Worm (Caenorhabditis elegans): Measurements from ENCODE around the gene Y40A1A.3.
A peak's percentile ranks its signal among the peaks of the same experiment; 100 is the strongest.

Y40A1A.3 gene

DNA sequence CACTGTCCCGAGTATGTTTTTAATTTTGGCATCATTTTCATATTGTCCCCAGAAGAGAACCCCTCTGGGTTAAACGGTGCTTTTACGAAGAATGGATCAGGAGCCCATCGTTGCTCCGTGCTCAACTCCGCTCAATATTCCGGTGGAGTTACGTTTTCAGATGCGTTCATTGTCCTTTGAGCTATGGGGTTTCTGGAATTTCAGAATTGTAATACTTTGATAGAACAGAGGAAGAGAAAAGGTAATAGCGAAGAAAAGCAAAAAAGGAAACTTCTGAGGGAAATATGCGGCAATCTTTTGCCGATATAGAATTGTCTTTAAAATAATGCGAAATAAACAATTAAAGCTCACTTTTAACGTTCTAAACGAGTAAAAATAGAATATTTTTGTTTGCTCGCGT lies at the start of gene Y40A1A.3:
Y40A1A.3 (minus strand) TSS at position 101 of the 400 bp plus-strand sequence.
- TF ChIP-seq flt-1 (GFP tag; IDR thresholded peaks at IDR 0.05), result no peak
- TF ChIP-seq ztf-29 (GFP tag; IDR thresholded peaks at IDR 0.05), result no peak
- no peak for TF ChIP-seq klf-2 (GFP tag; conservative IDR thresholded peaks at IDR 0.05)
- TF ChIP-seq ref-1 (GFP tag; conservative IDR thresholded peaks at IDR 0.05), result no peak
- no peak for TF ChIP-seq cog-1 (tag; optimal IDR thresholded peaks at IDR 0.05)
- no peak for TF ChIP-seq ztf-23 (GFP tag; IDR thresholded peaks at IDR 0.05)
- no peak for TF ChIP-seq med-1 (GFP tag; optimal IDR thresholded peaks at IDR 0.05; ENCODE audit: insufficient read depth)
- no peak for TF ChIP-seq T22C8.4 (GFP tag; IDR thresholded peaks at IDR 0.05)
- no peak for TF ChIP-seq tab-1 (GFP tag; IDR thresholded peaks at IDR 0.05)

DNA sequence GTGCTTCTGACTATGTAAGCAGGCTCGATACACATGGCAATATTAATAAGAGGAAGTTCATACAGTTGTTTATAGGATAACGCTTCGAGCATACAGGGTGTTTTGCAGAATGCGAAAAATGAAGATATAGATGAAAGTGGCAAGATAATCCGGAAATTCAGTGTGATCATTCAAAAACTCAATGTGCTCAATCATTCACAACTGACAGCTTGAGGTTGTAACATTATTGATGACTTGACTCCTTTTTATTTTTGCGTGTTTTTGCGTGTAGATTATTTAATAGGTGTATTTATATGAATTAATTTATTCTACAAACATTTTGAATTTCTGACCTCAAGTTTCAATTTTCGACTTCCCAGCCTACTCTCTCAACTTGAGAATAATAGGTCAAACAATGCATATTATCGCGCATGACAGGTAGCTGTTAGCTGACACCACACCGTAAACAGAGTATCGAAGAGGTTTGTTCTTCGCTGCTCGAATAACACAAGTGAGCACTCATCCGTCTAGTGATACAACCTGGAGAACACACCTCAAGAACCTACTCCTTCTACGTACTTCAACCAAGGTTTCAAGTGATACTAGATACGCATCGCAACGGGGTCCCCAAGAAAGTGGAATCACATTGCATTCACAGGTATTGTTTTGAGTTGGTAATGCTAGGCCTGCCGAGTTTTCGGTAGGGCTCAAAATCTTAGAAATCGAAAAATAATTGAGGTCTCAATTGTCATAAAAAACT lies 49.5 kb upstream of the Y40A1A.3 start:
- no peak for TF ChIP-seq flt-1 (GFP tag; IDR thresholded peaks at IDR 0.05)
- TF ChIP-seq klf-2 (GFP tag; conservative IDR thresholded peaks at IDR 0.05), result no peak
- no peak for TF ChIP-seq ref-1 (GFP tag; conservative IDR thresholded peaks at IDR 0.05)
- TF ChIP-seq T22C8.4 (GFP tag; IDR thresholded peaks at IDR 0.05), result no peak
- no peak for TF ChIP-seq ztf-23 (GFP tag; IDR thresholded peaks at IDR 0.05)
- no peak for TF ChIP-seq cog-1 (tag; optimal IDR thresholded peaks at IDR 0.05)

DNA sequence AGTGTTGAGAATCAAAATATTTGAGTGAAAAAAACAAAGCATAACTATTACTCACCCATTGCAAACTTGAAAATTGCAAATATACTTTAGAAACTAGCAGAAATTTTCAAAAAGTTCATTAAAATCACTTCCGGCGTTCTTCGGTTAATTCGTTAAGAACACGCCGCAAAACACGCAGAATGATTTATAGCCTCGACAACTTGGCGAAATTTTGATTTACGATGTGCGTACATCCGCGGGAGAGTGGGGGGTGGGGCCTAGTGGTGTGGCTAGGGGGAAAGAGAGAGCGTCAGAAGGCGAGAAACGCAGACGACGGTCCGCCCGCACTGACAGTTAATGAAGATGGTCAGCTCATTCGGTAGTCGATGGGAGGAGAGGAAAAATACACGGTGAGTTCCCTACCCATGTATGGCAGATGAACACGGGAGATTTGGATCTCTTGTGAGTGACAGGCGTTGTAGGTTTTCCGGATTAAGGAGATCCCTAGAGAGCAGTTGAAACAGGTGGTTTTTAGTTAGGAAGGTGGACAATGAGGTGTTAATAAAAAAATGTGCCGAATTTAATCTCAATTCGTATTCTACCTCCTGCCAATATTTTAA lies 48.4 kb upstream of the Y40A1A.3 start, which contains the start of gene igcm-4:
igcm-4 (minus strand) TSS at position 237 of the 599 bp plus-strand sequence.
- no peak for TF ChIP-seq klf-2 (GFP tag; conservative IDR thresholded peaks at IDR 0.05)
- TF ChIP-seq ztf-23 (GFP tag; IDR thresholded peaks at IDR 0.05), result peak; percentile 59; the same call in 1 of the 2 replicates
- no peak for TF ChIP-seq tab-1 (GFP tag; IDR thresholded peaks at IDR 0.05)
- TF ChIP-seq ztf-29 (GFP tag; IDR thresholded peaks at IDR 0.05), result no peak
- 0 out of 2 replicates have a peak, but pooled peaks have one; percentile 40 for TF ChIP-seq flt-1 (GFP tag; IDR thresholded peaks at IDR 0.05)
- TF ChIP-seq med-1 (GFP tag; optimal IDR thresholded peaks at IDR 0.05; ENCODE audit: insufficient read depth), result no peak
- peak; percentile 27 for TF ChIP-seq cog-1 (tag; optimal IDR thresholded peaks at IDR 0.05)
- no peak for TF ChIP-seq ref-1 (GFP tag; conservative IDR thresholded peaks at IDR 0.05)
- TF ChIP-seq T22C8.4 (GFP tag; IDR thresholded peaks at IDR 0.05), result no peak

DNA sequence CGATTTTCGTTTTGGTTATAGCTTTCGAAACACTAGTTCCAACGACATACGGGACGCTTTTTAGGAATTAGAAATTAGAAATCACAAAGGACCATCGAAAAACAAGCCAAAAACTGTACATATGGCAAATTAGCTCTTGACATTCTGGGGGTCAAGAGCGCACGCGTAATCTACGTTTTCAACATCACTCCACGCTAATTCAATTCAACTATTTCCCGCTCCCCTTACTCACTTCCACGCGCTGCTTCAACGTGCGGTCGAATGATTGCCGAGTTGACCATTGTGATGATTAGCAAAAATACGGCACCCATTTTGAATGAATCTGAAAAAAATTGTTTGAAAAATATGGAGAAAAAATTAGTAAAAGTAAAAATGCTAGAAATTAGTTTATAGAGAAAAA lies 47.8 kb upstream of the Y40A1A.3 start:
- TF ChIP-seq flt-1 (GFP tag; IDR thresholded peaks at IDR 0.05), result no peak
- no peak for TF ChIP-seq T22C8.4 (GFP tag; IDR thresholded peaks at IDR 0.05)
- TF ChIP-seq tab-1 (GFP tag; IDR thresholded peaks at IDR 0.05), result no peak
- no peak for TF ChIP-seq cog-1 (tag; optimal IDR thresholded peaks at IDR 0.05)
- TF ChIP-seq klf-2 (GFP tag; conservative IDR thresholded peaks at IDR 0.05), result no peak
- no peak for TF ChIP-seq ztf-29 (GFP tag; IDR thresholded peaks at IDR 0.05)
- no peak for TF ChIP-seq ztf-23 (GFP tag; IDR thresholded peaks at IDR 0.05)
- TF ChIP-seq ref-1 (GFP tag; conservative IDR thresholded peaks at IDR 0.05), result no peak
- TF ChIP-seq med-1 (GFP tag; optimal IDR thresholded peaks at IDR 0.05; ENCODE audit: insufficient read depth), result no peak

DNA sequence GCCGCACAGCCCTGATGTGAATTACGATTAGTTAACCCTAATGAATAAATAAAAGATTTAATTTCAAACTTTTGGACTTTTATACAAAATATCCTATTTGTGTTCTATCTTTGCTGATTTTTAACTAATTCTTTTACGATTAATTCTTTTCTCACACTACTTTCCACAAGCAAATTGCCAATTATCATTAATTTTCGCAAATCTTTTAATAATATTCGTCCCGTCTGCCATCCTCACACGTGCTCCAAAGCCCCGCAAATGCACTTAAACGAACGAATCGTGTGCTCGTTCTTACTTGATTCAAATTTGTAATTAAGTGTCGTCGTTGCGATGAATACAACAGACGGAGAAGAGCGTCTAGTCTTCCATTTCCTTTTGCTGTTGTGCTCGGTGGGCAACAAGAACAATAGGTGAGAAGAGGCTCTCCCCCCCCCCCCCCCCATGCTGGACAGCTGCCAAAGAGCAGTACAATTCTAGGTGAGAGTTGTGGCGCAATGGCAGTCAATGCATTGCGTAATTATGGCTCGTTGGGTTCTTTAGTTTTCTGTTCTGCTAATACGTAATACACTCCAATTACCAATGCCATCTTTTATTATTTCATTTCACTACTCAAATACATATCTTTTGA lies 46.8 kb upstream of the Y40A1A.3 start:
- TF ChIP-seq klf-2 (GFP tag; conservative IDR thresholded peaks at IDR 0.05) (no peak), ref-1 (GFP tag; conservative IDR thresholded peaks at IDR 0.05) (no peak), flt-1 (GFP tag; IDR thresholded peaks at IDR 0.05) (peak; percentile 59; the same call in 1 of the 2 replicates), tab-1 (GFP tag; IDR thresholded peaks at IDR 0.05) (0 out of 2 replicates have a peak, but pooled peaks have one; percentile 22), ztf-29 (GFP tag; IDR thresholded peaks at IDR 0.05) (no peak), T22C8.4 (GFP tag; IDR thresholded peaks at IDR 0.05) (no peak), cog-1 (tag; optimal IDR thresholded peaks at IDR 0.05) (no peak), med-1 (GFP tag; optimal IDR thresholded peaks at IDR 0.05; ENCODE audit: insufficient read depth) (no peak), ztf-23 (GFP tag; IDR thresholded peaks at IDR 0.05) (0 out of 2 replicates have a peak, but pooled peaks have one; percentile 53)

DNA sequence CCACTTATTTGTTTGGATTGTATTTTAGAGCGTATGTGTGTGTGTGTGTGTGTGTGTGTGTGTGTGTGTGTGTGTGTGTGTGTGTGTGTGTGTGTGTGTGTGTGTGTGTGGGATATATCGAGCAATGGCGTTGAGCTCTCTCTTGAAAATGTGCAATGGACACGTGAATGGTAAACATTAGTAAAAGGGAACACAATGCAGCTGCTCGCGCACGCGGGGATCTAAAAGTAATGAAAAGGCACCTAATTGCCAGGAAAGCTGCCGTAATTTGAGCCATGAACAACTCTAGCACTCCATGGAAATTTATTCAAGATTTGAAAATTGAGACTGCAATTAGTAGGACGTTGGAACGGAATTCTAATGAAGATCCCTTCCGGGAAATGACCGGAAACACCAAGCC lies 45.4 kb upstream of the Y40A1A.3 start:
- TF ChIP-seq tab-1 (GFP tag; IDR thresholded peaks at IDR 0.05), result peak; percentile 40; the same call in 1 of the 2 replicates
- peak; percentile 53; the same call in 1 of the 2 replicates for TF ChIP-seq ztf-23 (GFP tag; IDR thresholded peaks at IDR 0.05)
- TF ChIP-seq flt-1 (GFP tag; IDR thresholded peaks at IDR 0.05), result no peak

DNA sequence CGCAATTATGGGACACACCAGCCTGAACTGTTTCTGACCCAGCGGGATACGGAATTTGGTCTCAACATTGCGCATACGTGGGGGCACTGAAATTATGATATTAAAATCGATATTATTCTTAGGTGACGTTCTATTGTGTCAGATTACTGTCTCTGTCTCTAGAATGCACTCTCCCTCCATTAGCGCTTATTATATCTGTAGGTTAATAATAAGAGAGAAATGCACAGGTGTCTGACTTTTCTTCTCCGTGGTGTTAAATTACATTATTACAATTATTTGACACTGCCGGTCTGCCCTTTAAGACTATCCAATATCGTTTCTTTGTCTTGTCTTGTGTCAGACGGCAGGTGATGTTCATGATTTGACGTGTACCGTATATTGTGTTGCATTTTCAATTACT lies 44.8 kb upstream of the Y40A1A.3 start:
- TF ChIP-seq tab-1 (GFP tag; IDR thresholded peaks at IDR 0.05), result 0 out of 2 replicates have a peak, but pooled peaks have one; percentile 45
- no peak for TF ChIP-seq ztf-23 (GFP tag; IDR thresholded peaks at IDR 0.05)

DNA sequence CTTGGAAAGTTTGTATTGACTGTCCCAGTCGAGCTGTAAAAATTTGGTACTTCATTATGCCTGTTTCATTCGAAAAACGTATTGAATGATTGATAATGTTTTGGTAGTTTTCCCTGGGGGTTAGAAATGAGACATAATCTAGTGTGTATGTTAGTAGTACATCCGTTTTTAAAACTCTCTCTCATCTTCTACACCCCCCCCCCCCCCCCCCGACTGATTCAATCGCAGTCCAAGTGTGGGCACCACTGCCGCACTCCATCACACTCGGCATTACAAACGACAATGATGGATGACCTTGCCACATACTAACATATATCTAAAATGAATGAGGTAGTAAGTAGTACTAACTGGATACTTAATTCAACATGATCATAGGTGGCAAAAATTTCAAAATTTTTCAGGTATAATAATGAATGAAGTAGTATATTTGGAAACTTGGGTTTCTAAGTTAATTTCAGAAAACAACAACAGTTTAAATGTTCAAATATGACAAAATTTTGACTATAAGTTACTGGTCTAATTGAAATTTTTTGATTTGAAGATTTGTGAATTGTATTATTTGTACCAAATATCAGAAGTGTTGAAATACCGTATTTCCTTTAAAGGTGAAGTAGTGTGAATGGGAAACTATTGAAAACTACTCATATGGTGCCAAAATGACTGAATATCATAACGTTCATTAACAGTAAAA lies 43.8 kb upstream of the Y40A1A.3 start:
- TF ChIP-seq klf-2 (GFP tag; conservative IDR thresholded peaks at IDR 0.05) (no peak), ztf-29 (GFP tag; IDR thresholded peaks at IDR 0.05) (no peak), med-1 (GFP tag; optimal IDR thresholded peaks at IDR 0.05; ENCODE audit: insufficient read depth) (no peak), ztf-23 (GFP tag; IDR thresholded peaks at IDR 0.05) (no peak), T22C8.4 (GFP tag; IDR thresholded peaks at IDR 0.05) (no peak), flt-1 (GFP tag; IDR thresholded peaks at IDR 0.05) (no peak), tab-1 (GFP tag; IDR thresholded peaks at IDR 0.05) (no peak)

DNA sequence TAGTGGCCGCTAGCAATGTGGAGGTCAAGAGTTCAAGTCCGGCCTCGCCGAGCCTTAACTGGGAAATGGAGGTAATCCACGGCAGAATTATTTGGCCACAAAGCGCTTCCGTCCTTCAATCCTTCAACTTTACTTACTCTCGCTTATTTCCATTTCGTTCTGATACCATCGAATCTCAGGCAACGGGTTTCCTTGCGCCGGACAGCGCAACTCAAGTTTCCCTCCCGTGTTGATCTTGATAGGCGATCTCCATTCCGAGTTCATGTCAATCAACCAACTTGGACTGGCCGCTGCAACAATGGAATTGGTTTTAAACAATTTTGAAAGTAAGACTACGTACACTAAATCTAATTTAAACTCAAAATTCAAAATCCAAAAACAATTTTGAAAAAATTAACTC lies 43.0 kb upstream of the Y40A1A.3 start:
- no peak for TF ChIP-seq cog-1 (tag; optimal IDR thresholded peaks at IDR 0.05)
- no peak for TF ChIP-seq ztf-29 (GFP tag; IDR thresholded peaks at IDR 0.05)
- peak; percentile 46; the same call in 1 of the 2 replicates for TF ChIP-seq flt-1 (GFP tag; IDR thresholded peaks at IDR 0.05)
- no peak for TF ChIP-seq ztf-23 (GFP tag; IDR thresholded peaks at IDR 0.05)

Measured in whole organism, midembryonic.